Worm (Caenorhabditis elegans): ENCODE results near the gene fbxc-19.

The fbxc-19 gene

DNA sequence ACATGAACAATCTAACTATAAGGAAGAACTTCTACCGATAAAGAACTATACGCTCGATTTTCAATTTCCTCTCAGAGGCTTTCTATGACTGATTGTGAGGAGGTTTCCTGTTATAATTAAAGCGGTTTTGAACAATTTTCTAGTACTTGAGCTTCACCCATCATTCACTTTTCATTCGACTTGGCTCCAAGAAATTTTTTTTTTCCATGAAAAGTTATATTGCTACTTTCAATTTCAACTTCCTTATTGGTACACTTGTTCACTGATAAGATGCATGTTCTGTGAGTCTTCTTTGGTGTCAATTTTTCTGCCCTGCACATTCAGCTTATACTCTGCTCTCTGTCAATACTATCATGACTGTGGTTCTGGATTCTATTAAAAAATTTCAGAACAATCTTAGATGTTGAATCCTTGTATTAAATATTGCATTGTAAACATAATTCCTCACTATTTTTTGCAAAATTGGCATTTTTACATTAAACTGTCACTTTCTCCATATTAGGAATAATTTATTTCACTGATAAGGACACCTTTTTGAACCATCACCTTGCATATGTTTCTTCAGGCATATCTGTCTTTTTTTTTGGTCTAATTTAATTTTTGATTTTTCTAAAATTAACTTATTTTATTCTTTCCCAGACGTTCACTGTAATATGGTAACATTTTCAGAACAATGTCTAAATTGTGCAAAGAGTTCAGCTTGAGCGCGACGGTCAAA, 50.8 kb downstream of the fbxc-19 start, which contains the start of gene math-10:
Gene math-10, plus strand, starts transcription at position 668 of the 718 bp plus-strand sequence.
- TF ChIP-seq aly-2 (tag; optimal IDR thresholded peaks at IDR 0.05) (no peak), snpc-4 (tag; optimal IDR thresholded peaks at IDR 0.05) (no peak), ztf-4 (tag; optimal IDR thresholded peaks at IDR 0.05) (no peak), ztf-11 (tag; optimal IDR thresholded peaks at IDR 0.05) (no peak), elt-1 (tag; optimal IDR thresholded peaks at IDR 0.05) (no peak), elt-3 (tag; optimal IDR thresholded peaks at IDR 0.05) (no peak), nhr-77 (tag; optimal IDR thresholded peaks at IDR 0.05) (no peak), mab-5 (tag; optimal IDR thresholded peaks at IDR 0.05) (no peak), R02D3.7 (tag; optimal IDR thresholded peaks at IDR 0.05) (no peak), ceh-82 (tag; optimal IDR thresholded peaks at IDR 0.05) (no peak), dmd-4 (tag; optimal IDR thresholded peaks at IDR 0.05) (no peak), F13H6.1 (tag; optimal IDR thresholded peaks at IDR 0.05) (no peak), crh-2 (tag; optimal IDR thresholded peaks at IDR 0.05) (peak; percentile 7), fos-1 (tag; optimal IDR thresholded peaks at IDR 0.05) (peak; percentile 24)

All from whole organism, L2 larva.